Fruit fly (Drosophila melanogaster): ENCODE data around the gene CG7886.

CG7886 gene

DNA sequence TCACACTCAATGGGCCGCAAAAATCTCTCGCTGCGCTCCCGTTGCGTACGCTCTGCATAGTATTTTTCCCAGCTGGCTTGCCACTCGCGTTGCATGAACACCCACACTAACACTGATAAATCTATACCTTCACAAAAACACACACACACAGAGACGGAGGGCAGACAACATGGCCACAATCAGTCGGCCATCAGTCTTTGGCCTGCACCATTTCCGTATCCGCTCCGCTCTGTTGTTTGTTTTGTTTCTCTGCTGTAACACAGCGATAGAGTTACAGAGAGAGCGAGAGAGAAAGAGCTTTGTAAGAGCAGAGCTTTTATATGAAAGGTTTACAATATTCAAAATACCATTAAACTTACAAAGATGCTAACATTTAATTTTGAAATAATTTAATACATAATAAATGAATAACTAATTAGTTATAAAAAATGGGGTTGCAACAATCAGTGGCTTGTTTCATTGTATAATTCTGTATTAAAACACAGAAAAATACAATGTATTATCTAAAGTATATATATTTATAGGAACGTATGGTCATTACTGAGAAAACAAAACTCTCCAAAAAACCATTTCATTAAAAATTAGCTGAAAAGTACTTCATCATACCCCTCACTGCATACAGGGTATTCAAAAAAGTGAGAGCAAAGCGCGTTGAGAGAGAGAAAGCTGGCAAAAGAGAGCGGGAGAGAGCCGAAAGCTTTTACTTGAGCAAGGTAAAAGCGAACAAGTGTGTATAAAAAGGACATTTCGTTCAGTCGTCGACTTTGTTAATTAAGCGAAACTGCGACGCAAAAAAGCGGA, 33.3 kb downstream of the CG7886 start, which contains the start of gene CG14853 (continued):
- TF ChIP-seq ems (GFP tag; optimal IDR thresholded peaks at IDR 0.05) (peak; percentile 29), fd102C (GFP tag; optimal IDR thresholded peaks at IDR 0.05) (no peak), gce (GFP tag; IDR thresholded peaks at IDR 0.05) (peak; percentile 77; the same call in 2 of the 3 replicates), CG1832 (GFP tag; optimal IDR thresholded peaks at IDR 0.05) (no peak), CG8089 (GFP tag; optimal IDR thresholded peaks at IDR 0.05) (peak; percentile 56), Lpt (GFP tag; optimal IDR thresholded peaks at IDR 0.05) (no peak), YL-1 (GFP tag; optimal IDR thresholded peaks at IDR 0.05) (peak; percentile 9), jing (GFP tag; optimal IDR thresholded peaks at IDR 0.05) (peak; percentile 55), tin (GFP tag; optimal IDR thresholded peaks at IDR 0.05) (peak; percentile 32), hth (optimal IDR thresholded peaks at IDR 0.05) (no peak), Dad (GFP tag; optimal IDR thresholded peaks at IDR 0.05) (no peak), schlank (tag; optimal IDR thresholded peaks at IDR 0.05) (peak; percentile 47), CG4617 (GFP tag; optimal IDR thresholded peaks at IDR 0.05; ENCODE audit: borderline replicate concordance) (peak; percentile 44), jigr1 (GFP tag; IDR thresholded peaks at IDR 0.05) (no peak), CrebB (tag; optimal IDR thresholded peaks at IDR 0.05) (peak; percentile 14), Hand (GFP tag; optimal IDR thresholded peaks at IDR 0.05) (peak; percentile 72), CG2678 (tag; optimal IDR thresholded peaks at IDR 0.05) (peak; percentile 88), kay (GFP tag; optimal IDR thresholded peaks at IDR 0.05) (peak; percentile 59), repo (GFP tag; optimal IDR thresholded peaks at IDR 0.05) (no peak), CG31365 (tag; optimal IDR thresholded peaks at IDR 0.05) (peak; percentile 66), CG9437 (GFP tag; optimal IDR thresholded peaks at IDR 0.05) (peak; percentile 84), Adf1 (GFP tag; IDR thresholded peaks at IDR 0.05) (peak; percentile 42; the same call in 1 of the 2 replicates), tap (tag; optimal IDR thresholded peaks at IDR 0.05) (peak; percentile 34), nau (GFP tag; optimal IDR thresholded peaks at IDR 0.05) (peak; percentile 84), Eip74EF (GFP tag; optimal IDR thresholded peaks at IDR 0.05) (peak in 1 of 2 experiments; percentile 80), Ada2b (GFP tag; IDR thresholded peaks at IDR 0.05) (peak; percentile 53; the same call in 1 of the 2 replicates), CG12391 (tag; optimal IDR thresholded peaks at IDR 0.05) (peak; percentile 92), CG3838 (GFP tag; optimal IDR thresholded peaks at IDR 0.05) (peak; percentile 43), Neu2 (GFP tag; optimal IDR thresholded peaks at IDR 0.05; ENCODE audit: borderline replicate concordance) (no peak), CG17829 (tag; optimal IDR thresholded peaks at IDR 0.05) (peak; percentile 84), phol (tag; optimal IDR thresholded peaks at IDR 0.05) (peak; percentile 83), CG7839 (tag; optimal IDR thresholded peaks at IDR 0.05) (peak; percentile 93), CG11093 (GFP tag; IDR thresholded peaks at IDR 0.05) (0 out of 3 replicates have a peak, but pooled peaks have one; percentile 45), Atf3 (GFP tag; optimal IDR thresholded peaks at IDR 0.05) (no peak), h (optimal IDR thresholded peaks at IDR 0.05) (no peak), CG1602 (GFP tag; optimal IDR thresholded peaks at IDR 0.05) (peak; percentile 81), CG4282 (GFP tag; optimal IDR thresholded peaks at IDR 0.05) (no peak), bowl (GFP tag; IDR thresholded peaks at IDR 0.05) (peak; percentile 61; the same call in 1 of the 2 replicates), scrt (GFP tag; optimal IDR thresholded peaks at IDR 0.05) (peak; percentile 43), br (optimal IDR thresholded peaks at IDR 0.05) (no peak), grn (GFP tag; optimal IDR thresholded peaks at IDR 0.05) (peak; percentile 34), Stat92E (GFP tag; optimal IDR thresholded peaks at IDR 0.05) (no peak), H15 (GFP tag; IDR thresholded peaks at IDR 0.05) (peak; percentile 56), CG18599 (GFP tag; optimal IDR thresholded peaks at IDR 0.05) (peak; percentile 67), vfl (GFP tag; optimal IDR thresholded peaks at IDR 0.05) (no peak), CG17612 (GFP tag; IDR thresholded peaks at IDR 0.05) (no peak; the same call in 1 of the 2 replicates), bigmax (GFP tag; optimal IDR thresholded peaks at IDR 0.05) (peak; percentile 50), otp (GFP tag; IDR thresholded peaks at IDR 0.05) (peak; percentile 40), crc (GFP tag; optimal IDR thresholded peaks at IDR 0.05) (no peak), CG5953 (GFP tag; IDR thresholded peaks at IDR 0.05) (peak; percentile 80)

All from whole organism, embryonic.